Fruit fly (Drosophila melanogaster) Kc167 (cell line): ENCODE data around the gene CecA2.

ENCODE experiments used
- Sin3A ChIP-seq: fragments of >200 bp; optimal IDR thresholded peaks from 2 replicates; lab custom pipeline; 2018; ENCODE audit warnings: missing external identifiers
- h ChIP-seq: fragments of >200 bp; optimal IDR thresholded peaks from 3 replicates; lab custom pipeline; 2018; ENCODE audit warnings: missing external identifiers
- psq ChIP-seq: fragments of >200 bp; optimal IDR thresholded peaks from 2 replicates; lab custom pipeline; 2017; ENCODE audit warnings: missing external identifiers
- ttk ChIP-seq: sonication (Bioruptor generic); optimal IDR thresholded peaks from 2 replicates; lab custom pipeline; 2017; ENCODE audit warnings: missing external identifiers

dm6 chr3R:30204004-30204603, 7.9 kb upstream of the CecA2 start:
- TF ChIP-seq Sin3A (lab: Kevin White, UChicago) (no peak), psq (no peak), h (lab: Kevin White, UChicago) (no peak), ttk (no peak)
